Worm (Caenorhabditis elegans) whole organism, L4 larva: ENCODE results near the gene glb-15.

ENCODE experiments used
- F10B5.3 ChIP-seq: sonication (generic microtip); optimal IDR thresholded peaks from 2 replicates; lab custom pipeline; 2016; ENCODE audit warnings: mild to moderate bottlenecking, missing genetic modification characterization, missing compliant biosample characterization
- F37D6.2 ChIP-seq: sonication (generic microtip); optimal IDR thresholded peaks from 2 replicates; lab custom pipeline; 2016; ENCODE audit warnings: mild to moderate bottlenecking, missing genetic modification characterization, missing compliant biosample characterization
- T20F7.1 ChIP-seq: fragments of 200-800 bp; sonication (Bioruptor generic); optimal IDR thresholded peaks from 2 replicates; lab custom pipeline; 2018; ENCODE audit warnings: mild to moderate bottlenecking, missing genetic modification characterization, missing compliant biosample characterization
- Y48G9A.11 ChIP-seq: fragments of 200-800 bp; sonication (Bioruptor generic); IDR thresholded peaks from 2 replicates; pipeline ENCODE4 v1.3.6; 2022; ENCODE audit warnings: missing genetic modification reagents, missing genetic modification characterization, missing compliant biosample characterization
- Y5F2A.4 ChIP-seq: fragments of 200-800 bp; sonication (Bioruptor generic); optimal IDR thresholded peaks from 2 replicates; lab custom pipeline; 2018; ENCODE audit warnings: mild to moderate bottlenecking, missing genetic modification characterization, missing compliant biosample characterization
- Y75B8A.6 ChIP-seq: fragments of 200-800 bp; sonication (Bioruptor generic); IDR thresholded peaks from 2 replicates; pipeline ENCODE4 v1.3.6; 2022; ENCODE audit warnings: missing genetic modification reagents, missing genetic modification characterization, missing compliant biosample characterization
- aly-2 ChIP-seq: sonication (generic microtip); optimal IDR thresholded peaks from 2 replicates; lab custom pipeline; 2018; ENCODE audit warnings: missing biosample characterization, missing genetic modification characterization
- ama-1 ChIP-seq: fragments of 150-350 bp; optimal IDR thresholded peaks from 2 replicates; lab custom pipeline; 2014; ENCODE audit warnings: inconsistent platforms, mixed read lengths
- ceh-82 ChIP-seq: sonication (generic microtip); optimal IDR thresholded peaks from 2 replicates; lab custom pipeline; 2017; ENCODE audit warnings: missing biosample characterization, missing genetic modification characterization
- ctbp-1 ChIP-seq: fragments of 200-800 bp; sonication (Bioruptor generic); IDR thresholded peaks from 2 replicates; pipeline ENCODE4 v1.3.6; 2022; ENCODE audit warnings: missing genetic modification reagents, missing genetic modification characterization, missing compliant biosample characterization
- daf-19 ChIP-seq: fragments of 200-800 bp; sonication (Bioruptor generic); conservative IDR thresholded peaks from 2 replicates; pipeline ENCODE4 v1.3.6; 2022; ENCODE audit warnings: missing genetic modification characterization, missing compliant biosample characterization
- daf-8 ChIP-seq: fragments of 200-800 bp; sonication (Bioruptor generic); IDR thresholded peaks from 2 replicates; pipeline ENCODE4 v1.3.6; 2022; ENCODE audit warnings: missing genetic modification characterization, missing compliant biosample characterization
- dmd-6 ChIP-seq: fragments of 200-800 bp; sonication (Bioruptor generic); IDR thresholded peaks from 2 replicates; pipeline ENCODE4 v1.3.6; 2022; ENCODE audit warnings: missing genetic modification reagents, missing genetic modification characterization, missing compliant biosample characterization
- dmd-9 ChIP-seq: fragments of 200-800 bp; sonication (Bioruptor generic); IDR thresholded peaks from 2 replicates; pipeline ENCODE4 v1.3.6; 2022; ENCODE audit warnings: missing genetic modification reagents, missing genetic modification characterization, missing compliant biosample characterization
- dpl-1 ChIP-seq: fragments of 150-350 bp; optimal IDR thresholded peaks from 2 replicates; lab custom pipeline; 2014; ENCODE audit warnings: missing biosample characterization, missing genetic modification reagents, missing genetic modification characterization
- dve-1 ChIP-seq: sonication (generic microtip); optimal IDR thresholded peaks from 2 replicates; lab custom pipeline; 2017; ENCODE audit warnings: antibody characterized with exemption, mild to moderate bottlenecking, missing genetic modification characterization, missing compliant biosample characterization; ENCODE audit not compliant: insufficient read depth
- fkh-10 ChIP-seq: fragments of 150-350 bp; optimal IDR thresholded peaks from 2 replicates; lab custom pipeline; 2014; ENCODE audit warnings: missing biosample characterization, missing genetic modification reagents, missing genetic modification characterization
- hif-1 ChIP-seq, 2 experiments: sonication (generic microtip); optimal IDR thresholded peaks; 2 replicates each; lab custom pipeline; 2016 to 2017; ENCODE audit warnings: missing compliant biosample characterization in 2 of 2, missing genetic modification characterization in 2 of 2, missing genetic modification reagents in 2 of 2, missing genotype in 2 of 2, mild to moderate bottlenecking in 1 of 2
- hlh-30 ChIP-seq: sonication (generic microtip); optimal IDR thresholded peaks from 2 replicates; lab custom pipeline; 2017; ENCODE audit warnings: antibody characterized with exemption, mild to moderate bottlenecking, missing genetic modification characterization, missing compliant biosample characterization; ENCODE audit not compliant: insufficient read depth
- lim-7 ChIP-seq: fragments of 200-800 bp; sonication (Bioruptor generic); IDR thresholded peaks from 2 replicates; pipeline ENCODE4 v1.3.6; 2022; ENCODE audit warnings: missing genetic modification characterization, missing compliant biosample characterization
- lin-1 ChIP-seq: fragments of 200-800 bp; sonication (Bioruptor generic); IDR thresholded peaks from 2 replicates; pipeline ENCODE4 v1.3.6; 2022; ENCODE audit warnings: missing genetic modification reagents, missing genetic modification characterization, missing compliant biosample characterization
- lin-13 ChIP-seq: fragments of 150-350 bp; optimal IDR thresholded peaks from 2 replicates; lab custom pipeline; 2014; ENCODE audit warnings: missing biosample characterization, missing genetic modification reagents, missing genetic modification characterization
- lin-38 ChIP-seq: fragments of 200-800 bp; sonication (Bioruptor generic); IDR thresholded peaks from 2 replicates; pipeline ENCODE4 v1.3.6; 2022; ENCODE audit warnings: missing genetic modification reagents, missing genetic modification characterization, missing compliant biosample characterization
- mep-1 ChIP-seq: fragments of 150-350 bp; sonication (generic microtip); optimal IDR thresholded peaks from 3 replicates; lab custom pipeline; 2014; ENCODE audit warnings: missing biosample characterization, missing genetic modification characterization
- mxl-2 ChIP-seq: fragments of 200-800 bp; sonication (Bioruptor generic); conservative IDR thresholded peaks from 2 replicates; pipeline ENCODE4 v1.3.6; 2022; ENCODE audit warnings: missing genetic modification reagents, missing genetic modification characterization, missing compliant biosample characterization
- nhr-10 ChIP-seq: fragments of 150-350 bp; optimal IDR thresholded peaks from 2 replicates; lab custom pipeline; 2014; ENCODE audit warnings: missing biosample characterization, missing genetic modification characterization
- nhr-102 ChIP-seq: sonication (generic microtip); optimal IDR thresholded peaks from 2 replicates; lab custom pipeline; 2016; ENCODE audit warnings: mild to moderate bottlenecking, missing genetic modification characterization, moderate library complexity, missing compliant biosample characterization
- nhr-11 ChIP-seq: fragments of 150-350 bp; optimal IDR thresholded peaks from 2 replicates; lab custom pipeline; 2014; ENCODE audit warnings: missing biosample characterization, missing genetic modification characterization
- nhr-237 ChIP-seq: sonication (generic microtip); optimal IDR thresholded peaks from 2 replicates; lab custom pipeline; 2017; ENCODE audit warnings: missing biosample characterization, missing genetic modification characterization
- nhr-42 ChIP-seq: fragments of 200-800 bp; sonication (Bioruptor generic); IDR thresholded peaks from 2 replicates; pipeline ENCODE4 v1.3.6; 2022; ENCODE audit warnings: missing genetic modification characterization, missing compliant biosample characterization
- nhr-6 ChIP-seq: fragments of 150-350 bp; optimal IDR thresholded peaks from 2 replicates; lab custom pipeline; 2014; ENCODE audit warnings: missing biosample characterization, missing genetic modification characterization
- nhr-76 ChIP-seq: fragments of 150-350 bp; optimal IDR thresholded peaks from 2 replicates; lab custom pipeline; 2014; ENCODE audit warnings: missing biosample characterization, missing genetic modification characterization
- pqm-1 ChIP-seq: sonication (generic microtip); optimal IDR thresholded peaks from 2 replicates; lab custom pipeline; 2017; ENCODE audit warnings: missing biosample characterization, missing genetic modification characterization
- sdz-12 ChIP-seq: fragments of 200-800 bp; sonication (Bioruptor generic); optimal IDR thresholded peaks from 2 replicates; lab custom pipeline; 2018; ENCODE audit warnings: mild to moderate bottlenecking, missing genetic modification characterization, missing compliant biosample characterization
- set-16 ChIP-seq: fragments of 200-800 bp; sonication (Bioruptor generic); IDR thresholded peaks from 2 replicates; pipeline ENCODE4 v1.3.6; 2022; ENCODE audit warnings: missing genetic modification reagents, missing genetic modification characterization, missing compliant biosample characterization
- skn-1 ChIP-seq: fragments of 150-350 bp; optimal IDR thresholded peaks from 2 replicates; lab custom pipeline; 2014; ENCODE audit warnings: missing biosample characterization, missing genetic modification characterization
- snpc-1.2 ChIP-seq: fragments of 200-800 bp; sonication (Bioruptor generic); IDR thresholded peaks from 2 replicates; pipeline ENCODE4 v1.3.6; 2022; ENCODE audit warnings: missing genetic modification reagents, missing genetic modification characterization, missing compliant biosample characterization
- snpc-4 ChIP-seq: fragments of 150-350 bp; optimal IDR thresholded peaks from 2 replicates; lab custom pipeline; 2014; ENCODE audit warnings: missing biosample characterization, missing genetic modification characterization
- unc-39 ChIP-seq: sonication (generic microtip); optimal IDR thresholded peaks from 2 replicates; lab custom pipeline; 2017; ENCODE audit warnings: missing biosample characterization, missing genetic modification characterization
- unc-62 ChIP-seq, 3 experiments: fragments of 150-350 bp in 1 of 3; sonication (generic microtip); optimal IDR thresholded peaks in 2 of 3; peaks in 1 of 3; 1 replicate in 1 of 3; 2 replicates in 2 of 3; lab custom pipeline; 2014 to 2017; ENCODE audit warnings: missing biosample characterization in 3 of 3, missing genetic modification characterization in 3 of 3, missing genetic modification reagents in 3 of 3, missing genotype in 1 of 3
- ztf-7 ChIP-seq: fragments of 150-350 bp; optimal IDR thresholded peaks from 2 replicates; lab custom pipeline; 2014; ENCODE audit warnings: missing biosample characterization, missing genetic modification characterization

Gene glb-15

ce11 chrV:11618173-11618572, at the start of gene glb-15:
Gene glb-15 (minus strand): TSS chrV:11618273.
- TF ChIP-seq nhr-42, result no peak
- TF ChIP-seq unc-62 (GFP tag; optimal IDR thresholded peaks at IDR 0.05 in 1 of 2; lab: Kevin White, UChicago), result no peak
- no peak for TF ChIP-seq unc-62 (tag; optimal IDR thresholded peaks at IDR 0.05; lab: Kevin White, UChicago)
- TF ChIP-seq snpc-4 (tag; lab: Kevin White, UChicago), result no peak
- no peak for TF ChIP-seq dmd-9 (GFP tag; lab: Robert Waterston, UW)
- TF ChIP-seq dmd-6 (GFP tag; lab: Robert Waterston, UW), result no peak
- TF ChIP-seq dpl-1, result no peak
- no peak for TF ChIP-seq sdz-12 (GFP tag; lab: Kevin White, UChicago)
- no peak for TF ChIP-seq nhr-6 (tag; lab: Kevin White, UChicago)
- no peak for TF ChIP-seq Y75B8A.6
- no peak for TF ChIP-seq ama-1
- TF ChIP-seq, all 104 proteins: peak for 0

ce11 chrV:11667176-11667575, 49.1 kb upstream of the glb-15 start, which contains the start of gene F46F3.3:
Gene F46F3.3 (plus strand): TSS chrV:11667476.
- TF ChIP-seq unc-62 (GFP tag; optimal IDR thresholded peaks at IDR 0.05 in 1 of 2; lab: Kevin White, UChicago), result peak in 1 of 2 experiments; percentile 17
- TF ChIP-seq unc-62 (tag; optimal IDR thresholded peaks at IDR 0.05; lab: Kevin White, UChicago), result no peak
- TF ChIP-seq F10B5.3 (tag; lab: Kevin White, UChicago), result no peak
- no peak for TF ChIP-seq nhr-102 (tag; lab: Kevin White, UChicago)
- no peak for TF ChIP-seq Y5F2A.4 (GFP tag; lab: Kevin White, UChicago)
- no peak for TF ChIP-seq skn-1 (tag; lab: Kevin White, UChicago)

- no peak for TF ChIP-seq dve-1
- TF ChIP-seq lim-7 (GFP tag; lab: Robert Waterston, UW), result 0 out of 2 replicates have a peak, but pooled peaks have one; percentile 10
- TF ChIP-seq fkh-10 (GFP tag; lab: Kevin White, UChicago), result peak; percentile 52
- TF ChIP-seq nhr-6 (tag; lab: Kevin White, UChicago), result no peak
Observed at ce11 chrV:11664875-11665384, 46.9 kb upstream of the glb-15 start, which contains the start of gene ceh-27. Gene ceh-27 (minus strand): TSS chrV:11665102.

ce11 chrV:11660566-11660965, 42.5 kb upstream of the glb-15 start:
- TF ChIP-seq ctbp-1 (GFP tag; lab: Robert Waterston, UW) (no peak), daf-8 (GFP tag; lab: Robert Waterston, UW) (no peak), snpc-1.2 (GFP tag; lab: Robert Waterston, UW) (no peak), Y5F2A.4 (GFP tag; lab: Kevin White, UChicago) (no peak), hlh-30 (tag; lab: Kevin White, UChicago) (no peak), F37D6.2 (tag; lab: Kevin White, UChicago) (no peak), lin-38 (GFP tag; lab: Robert Waterston, UW) (no peak), unc-39 (tag; lab: Kevin White, UChicago) (no peak), pqm-1 (no peak), nhr-11 (tag; lab: Kevin White, UChicago) (no peak), lim-7 (GFP tag; lab: Robert Waterston, UW) (no peak), nhr-76 (no peak), hif-1 (tag; optimal IDR thresholded peaks at IDR 0.05; lab: Kevin White, UChicago) (no peak)

- TF ChIP-seq T20F7.1 (GFP tag; lab: Kevin White, UChicago) (no peak), set-16 (no peak), ztf-7 (tag; lab: Kevin White, UChicago) (no peak), mep-1 (tag; lab: Kevin White, UChicago) (no peak), ceh-82 (tag; lab: Kevin White, UChicago) (no peak), aly-2 (tag; lab: Kevin White, UChicago) (no peak), nhr-10 (no peak), Y48G9A.11 (GFP tag; lab: Robert Waterston, UW) (no peak), daf-19 (GFP tag; lab: Robert Waterston, UW) (no peak), nhr-237 (tag; lab: Kevin White, UChicago) (no peak), lin-1 (GFP tag; lab: Robert Waterston, UW) (no peak), mxl-2 (GFP tag; lab: Robert Waterston, UW) (no peak), ama-1 (no peak), unc-39 (tag; lab: Kevin White, UChicago) (no peak), nhr-42 (no peak), dve-1 (no peak), Y5F2A.4 (GFP tag; lab: Kevin White, UChicago) (no peak), lin-13 (GFP tag; lab: Kevin White, UChicago) (no peak)
- TF ChIP-seq, all 104 proteins: peak for 0
Observed at ce11 chrV:11656469-11656868, 38.4 kb upstream of the glb-15 start.
